Fruit fly (Drosophila melanogaster) whole organism, pupa: ENCODE results near the gene CG31792.
A peak's percentile ranks its signal among the peaks of the same experiment; 100 is the strongest.

Experiments used
- CG10348 ChIP-seq: fragments of 200-800 bp; sonication (Bioruptor generic); IDR thresholded peaks from 2 replicates; pipeline ENCODE4 v1.3.6; 2022; ENCODE audit warnings: missing biosample characterization, missing genetic modification characterization
- CG12605 ChIP-seq: fragments of 200-800 bp; sonication (Bioruptor generic); IDR thresholded peaks from 2 replicates; pipeline ENCODE4 v1.3.6; 2022; ENCODE audit warnings: missing biosample characterization, missing genetic modification characterization
- CG13204 ChIP-seq: fragments of 200-800 bp; sonication (Bioruptor generic); optimal IDR thresholded peaks from 2 replicates; lab custom pipeline; 2018; ENCODE audit warnings: missing biosample characterization, mild to moderate bottlenecking, missing genetic modification characterization, moderate library complexity
- CG14655 ChIP-seq: fragments of 200-800 bp; sonication (Bioruptor generic); optimal IDR thresholded peaks from 3 replicates; lab custom pipeline; 2017; ENCODE audit warnings: mild to moderate bottlenecking, missing biosample characterization, missing genetic modification reagents, missing genetic modification characterization
- CG15710 ChIP-seq: fragments of 200-800 bp; sonication (Bioruptor generic); optimal IDR thresholded peaks from 2 replicates; lab custom pipeline; 2018; ENCODE audit warnings: missing biosample characterization, mild to moderate bottlenecking, missing genetic modification characterization, moderate library complexity
- CG17806 ChIP-seq: fragments of 200-800 bp; sonication (Bioruptor generic); optimal IDR thresholded peaks from 2 replicates; lab custom pipeline; 2018; ENCODE audit warnings: missing biosample characterization, mild to moderate bottlenecking, missing genetic modification characterization, moderate library complexity
- CG32121 ChIP-seq: fragments of 200-800 bp; sonication (Bioruptor generic); IDR thresholded peaks from 2 replicates; pipeline ENCODE4 v1.3.6; 2022; ENCODE audit warnings: missing biosample characterization, missing genetic modification characterization
- CG34367 ChIP-seq: fragments of 200-800 bp; sonication (Bioruptor generic); optimal IDR thresholded peaks from 2 replicates; lab custom pipeline; 2018; ENCODE audit warnings: missing biosample characterization, mild to moderate bottlenecking, missing genetic modification characterization
- CG4496 ChIP-seq: fragments of 200-800 bp; sonication (Bioruptor generic); IDR thresholded peaks from 3 replicates; pipeline ENCODE4 v1.3.6; 2022; ENCODE audit warnings: missing biosample characterization, missing genetic modification characterization
- CG8159 ChIP-seq: fragments of 200-800 bp; sonication (Bioruptor generic); optimal IDR thresholded peaks from 3 replicates; lab custom pipeline; 2018; ENCODE audit warnings: missing biosample characterization, mild to moderate bottlenecking, missing genetic modification characterization, moderate library complexity
- CG8301 ChIP-seq: fragments of 200-800 bp; sonication (Bioruptor generic); optimal IDR thresholded peaks from 2 replicates; lab custom pipeline; 2018; ENCODE audit warnings: missing biosample characterization, mild to moderate bottlenecking, missing genetic modification characterization
- CG9948 ChIP-seq: fragments of 200-800 bp; sonication (Bioruptor generic); optimal IDR thresholded peaks from 2 replicates; lab custom pipeline; 2018; ENCODE audit warnings: missing biosample characterization, mild to moderate bottlenecking, missing genetic modification characterization, moderate library complexity
- D1 ChIP-seq: fragments of 200-800 bp; sonication (Bioruptor generic); optimal IDR thresholded peaks from 2 replicates; lab custom pipeline; 2018; ENCODE audit warnings: missing biosample characterization, mild to moderate bottlenecking, missing genetic modification characterization, moderate library complexity
- EcR ChIP-seq: fragments of 200-800 bp; sonication (Bioruptor generic); optimal IDR thresholded peaks from 3 replicates; lab custom pipeline; 2019; ENCODE audit warnings: missing biosample characterization, missing genetic modification characterization, mild to moderate bottlenecking, moderate library complexity, missing genetic modification reagents
- Ets98B ChIP-seq: fragments of 200-800 bp; sonication (Bioruptor generic); IDR thresholded peaks from 2 replicates; pipeline ENCODE4 v1.3.6; 2022; ENCODE audit warnings: missing biosample characterization, missing genetic modification characterization
- Pif1A ChIP-seq: fragments of 200-800 bp; sonication (Bioruptor generic); optimal IDR thresholded peaks from 3 replicates; lab custom pipeline; 2016; ENCODE audit warnings: missing biosample characterization, missing genetic modification characterization
- Pif1B ChIP-seq: fragments of 200-800 bp; sonication (Bioruptor generic); optimal IDR thresholded peaks from 3 replicates; lab custom pipeline; 2016; ENCODE audit warnings: missing biosample characterization, missing genetic modification characterization
- Snoo ChIP-seq: fragments of 200-800 bp; sonication (Bioruptor generic); optimal IDR thresholded peaks from 3 replicates; lab custom pipeline; 2017; ENCODE audit warnings: missing biosample characterization, mild to moderate bottlenecking, missing genetic modification characterization, inconsistent platforms
- fd96Ca ChIP-seq: fragments of 200-800 bp; sonication (Bioruptor generic); IDR thresholded peaks from 3 replicates; pipeline ENCODE4 v1.3.6; 2022; ENCODE audit warnings: missing biosample characterization, missing genetic modification characterization
- gl ChIP-seq: fragments of 200-800 bp; sonication (Bioruptor generic); optimal IDR thresholded peaks from 2 replicates; lab custom pipeline; 2018; ENCODE audit warnings: missing biosample characterization, mild to moderate bottlenecking, missing genetic modification characterization
- rn ChIP-seq: fragments of 200-800 bp; sonication (Bioruptor generic); IDR thresholded peaks from 2 replicates; pipeline ENCODE4 v1.3.6; 2022; ENCODE audit warnings: missing biosample characterization, missing genetic modification characterization

The CG31792 gene

DNA sequence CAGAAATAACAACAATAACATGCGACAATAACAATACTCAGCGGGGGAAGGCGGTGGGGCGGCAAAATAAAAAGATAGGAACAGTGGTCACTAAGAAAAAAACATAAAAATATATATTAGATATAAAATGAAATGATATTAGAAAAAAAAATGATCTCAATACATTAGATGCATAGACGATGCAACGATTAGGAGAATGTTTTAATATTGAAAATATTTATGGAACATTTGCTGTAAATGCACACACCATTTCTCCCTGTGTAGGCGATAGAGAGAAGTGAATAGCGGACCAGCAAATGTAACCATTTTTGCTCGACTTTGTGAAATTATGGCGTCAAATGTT lies 31.1 kb upstream of the CG31792 start:
- peak; percentile 56 for TF ChIP-seq CG8159 (tag; lab: Kevin White, UChicago)
- peak; percentile 79 for TF ChIP-seq Ets98B (GFP tag; lab: Robert Waterston, UW)
- TF ChIP-seq CG14655 (GFP tag; lab: Kevin White, UChicago): peak; percentile 53
- TF ChIP-seq CG10348: no peak
- TF ChIP-seq CG34367 (tag; lab: Kevin White, UChicago): no peak
- peak; percentile 47 for TF ChIP-seq CG9948 (tag; lab: Kevin White, UChicago)
- no peak for TF ChIP-seq EcR (GFP tag; lab: Kevin White, UChicago)
- TF ChIP-seq gl (tag; lab: Kevin White, UChicago): no peak
- peak; percentile 38 for TF ChIP-seq CG15710
- TF ChIP-seq CG17806 (tag; lab: Kevin White, UChicago): peak; percentile 62
- TF ChIP-seq fd96Ca: peak; percentile 57; the same call in 2 of the 3 replicates
- TF ChIP-seq CG8301 (tag; lab: Kevin White, UChicago): peak; percentile 37
- TF ChIP-seq D1 (tag; lab: Kevin White, UChicago): no peak
- TF ChIP-seq CG12605 (GFP tag; lab: Robert Waterston, UW): peak; percentile 85
- no peak for TF ChIP-seq Pif1B
- TF ChIP-seq Pif1A: no peak
- no peak for TF ChIP-seq CG13204
- TF ChIP-seq Snoo (tag; lab: Kevin White, UChicago): no peak
- peak; percentile 88 for TF ChIP-seq CG4496 (GFP tag; lab: Robert Waterston, UW)
- TF ChIP-seq rn: no peak
- peak; percentile 84 for TF ChIP-seq CG32121 (GFP tag; lab: Robert Waterston, UW)

dm6 chr2L:18966844-18967243 lies 30.4 kb upstream of the CG31792 start:
- TF ChIP-seq CG13204 (no peak), gl (tag; lab: Kevin White, UChicago) (no peak), CG10348 (no peak), Pif1B (no peak), Pif1A (no peak), Snoo (tag; lab: Kevin White, UChicago) (no peak), CG34367 (tag; lab: Kevin White, UChicago) (no peak), CG4496 (GFP tag; lab: Robert Waterston, UW) (peak; percentile 58; the same call in 1 of the 3 replicates), CG15710 (no peak), CG17806 (tag; lab: Kevin White, UChicago) (peak; percentile 0), CG8301 (tag; lab: Kevin White, UChicago) (no peak), EcR (GFP tag; lab: Kevin White, UChicago) (no peak), rn (no peak), CG32121 (GFP tag; lab: Robert Waterston, UW) (peak; percentile 56; the same call in 1 of the 2 replicates), CG14655 (GFP tag; lab: Kevin White, UChicago) (no peak), CG12605 (GFP tag; lab: Robert Waterston, UW) (no peak), fd96Ca (0 out of 3 replicates have a peak, but pooled peaks have one; percentile 14), D1 (tag; lab: Kevin White, UChicago) (no peak), CG8159 (tag; lab: Kevin White, UChicago) (no peak), Ets98B (GFP tag; lab: Robert Waterston, UW) (peak; percentile 49), CG9948 (tag; lab: Kevin White, UChicago) (no peak)
- TF ChIP-seq, all 21 proteins: peak for 5

- no peak for TF ChIP-seq CG14655 (GFP tag; lab: Kevin White, UChicago)
- TF ChIP-seq Pif1B: no peak
- TF ChIP-seq CG10348: no peak
- TF ChIP-seq Ets98B (GFP tag; lab: Robert Waterston, UW): no peak
- TF ChIP-seq fd96Ca: no peak
- TF ChIP-seq Snoo (tag; lab: Kevin White, UChicago): no peak
- TF ChIP-seq CG4496 (GFP tag; lab: Robert Waterston, UW): no peak
- no peak for TF ChIP-seq CG32121 (GFP tag; lab: Robert Waterston, UW)
- no peak for TF ChIP-seq Pif1A
- TF ChIP-seq CG13204: no peak
- no peak for TF ChIP-seq CG8159 (tag; lab: Kevin White, UChicago)
- TF ChIP-seq CG12605 (GFP tag; lab: Robert Waterston, UW): no peak
- TF ChIP-seq CG34367 (tag; lab: Kevin White, UChicago): no peak
- TF ChIP-seq CG15710: no peak
- TF ChIP-seq rn: no peak
- no peak for TF ChIP-seq CG8301 (tag; lab: Kevin White, UChicago)
- no peak for TF ChIP-seq gl (tag; lab: Kevin White, UChicago)
- TF ChIP-seq CG17806 (tag; lab: Kevin White, UChicago): no peak
- no peak for TF ChIP-seq D1 (tag; lab: Kevin White, UChicago)
Observed at dm6 chr2L:18967897-18968296, 29.4 kb upstream of the CG31792 start.

DNA sequence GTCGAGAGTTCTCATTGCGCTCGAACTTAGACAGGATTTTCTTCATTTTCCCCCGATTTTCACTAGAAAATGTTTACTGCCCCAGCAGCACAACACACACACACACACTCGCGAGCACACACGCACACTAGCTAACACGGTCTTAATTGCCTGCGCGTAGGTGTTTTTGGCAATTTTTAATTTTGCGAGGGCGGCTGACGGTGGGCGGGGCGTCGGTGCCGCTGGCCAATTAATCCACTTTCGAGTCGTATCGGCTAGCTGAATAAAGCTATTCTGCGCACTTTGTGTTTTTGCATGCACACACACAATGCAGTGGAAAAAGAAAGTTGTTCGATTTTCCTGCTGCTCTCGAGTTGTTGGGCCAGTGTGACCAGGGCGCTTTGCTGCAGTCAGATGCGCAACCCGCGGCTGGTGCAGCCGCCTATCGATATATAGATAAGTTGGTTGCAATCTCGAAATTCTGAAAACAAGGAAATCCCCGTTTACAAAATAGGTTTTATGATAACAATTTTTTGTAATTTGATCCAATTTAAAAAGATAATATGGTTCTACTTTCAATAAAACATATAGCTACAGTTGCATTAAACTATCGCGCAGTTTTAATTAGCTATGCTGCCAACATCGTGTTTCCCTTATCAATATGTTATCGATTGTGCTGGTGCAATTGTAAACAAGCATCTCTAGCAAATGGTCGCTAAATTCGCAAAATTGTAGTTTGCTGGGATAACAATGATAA lies 28.7 kb upstream of the CG31792 start, which contains the start of the genes Nak and Tango6:
Gene Nak (minus strand): TSS at position 375 of the 736 bp plus-strand sequence.
Gene Tango6 (plus strand): TSS at position 659 of the 736 bp plus-strand sequence.
- TF ChIP-seq EcR (GFP tag; lab: Kevin White, UChicago) (peak; percentile 27), CG8159 (tag; lab: Kevin White, UChicago) (peak; percentile 33), CG4496 (GFP tag; lab: Robert Waterston, UW) (no peak), CG15710 (peak; percentile 25)

- TF ChIP-seq CG10348 (no peak), Ets98B (GFP tag; lab: Robert Waterston, UW) (peak; percentile 13), CG17806 (tag; lab: Kevin White, UChicago) (peak; percentile 50), Pif1A (no peak), CG13204 (no peak), CG12605 (GFP tag; lab: Robert Waterston, UW) (no peak), CG9948 (tag; lab: Kevin White, UChicago) (peak; percentile 43), CG14655 (GFP tag; lab: Kevin White, UChicago) (no peak), CG34367 (tag; lab: Kevin White, UChicago) (no peak), rn (no peak), D1 (tag; lab: Kevin White, UChicago) (no peak), Pif1B (no peak), CG8301 (tag; lab: Kevin White, UChicago) (peak; percentile 38), CG15710 (peak; percentile 56), EcR (GFP tag; lab: Kevin White, UChicago) (peak; percentile 36), gl (tag; lab: Kevin White, UChicago) (no peak), CG32121 (GFP tag; lab: Robert Waterston, UW) (no peak), fd96Ca (no peak), CG8159 (tag; lab: Kevin White, UChicago) (peak; percentile 64), Snoo (tag; lab: Kevin White, UChicago) (peak; percentile 59), CG4496 (GFP tag; lab: Robert Waterston, UW) (no peak)
Observed at dm6 chr2L:18974063-18974779, 23.0 kb upstream of the CG31792 start, which contains the start of the genes L2HGDH and CG10431. Gene L2HGDH (minus strand): TSS chr2L:18974448. Gene CG10431 (plus strand): TSS chr2L:18974710.
